Fruit fly (Drosophila melanogaster) whole organism, embryonic: ENCODE data around the gene brm.

ENCODE experiments used
- Antp ChIP-seq: fragments of 200-800 bp; sonication (Bioruptor generic); optimal IDR thresholded peaks from 3 replicates; lab custom pipeline; 2016; ENCODE audit warnings: missing biosample characterization, missing genetic modification characterization
- Atf-2 ChIP-seq: fragments of 200-800 bp; sonication (Bioruptor generic); optimal IDR thresholded peaks from 2 replicates; lab custom pipeline; 2016; ENCODE audit warnings: missing biosample characterization, missing genetic modification characterization
- B-H1 ChIP-seq: fragments of 200-800 bp; sonication (Bioruptor generic); IDR thresholded peaks from 3 replicates; pipeline ENCODE4 v1.3.6; 2022; ENCODE audit warnings: missing biosample characterization, missing genetic modification characterization
- CG10366 ChIP-seq: fragments of 200-800 bp; sonication (Bioruptor generic); IDR thresholded peaks from 2 replicates; pipeline ENCODE4 v1.3.6; 2022; ENCODE audit warnings: missing biosample characterization, missing genetic modification characterization
- CG12236 ChIP-seq: fragments of 200-800 bp; sonication (Bioruptor generic); optimal IDR thresholded peaks from 2 replicates; lab custom pipeline; 2016; ENCODE audit warnings: missing biosample characterization, missing genetic modification characterization
- CG12769 ChIP-seq: fragments of 200-800 bp; sonication (Bioruptor generic); optimal IDR thresholded peaks from 2 replicates; lab custom pipeline; 2019; ENCODE audit warnings: missing biosample characterization, mild to moderate bottlenecking, missing genetic modification characterization, moderate library complexity
- CG13287 ChIP-seq: fragments of 200-800 bp; sonication (Bioruptor generic); IDR thresholded peaks from 2 replicates; pipeline ENCODE4 v1.3.6; 2022; ENCODE audit warnings: missing biosample characterization, missing genetic modification characterization; ENCODE audit not compliant: partially characterized antibody
- CG14860 ChIP-seq: fragments of 200-800 bp; sonication (Bioruptor generic); IDR thresholded peaks from 3 replicates; pipeline ENCODE4 v1.3.6; 2022; ENCODE audit warnings: missing biosample characterization, missing genetic modification characterization; ENCODE audit not compliant: partially characterized antibody
- CG15479 ChIP-seq: fragments of 200-800 bp; sonication (Bioruptor generic); optimal IDR thresholded peaks from 3 replicates; lab custom pipeline; 2019; ENCODE audit warnings: missing biosample characterization, mild to moderate bottlenecking, missing genetic modification characterization, moderate library complexity
- CG15696 ChIP-seq: fragments of 200-800 bp; sonication (Bioruptor generic); optimal IDR thresholded peaks from 2 replicates; lab custom pipeline; 2019; ENCODE audit warnings: missing biosample characterization, mild to moderate bottlenecking, missing genetic modification characterization, moderate library complexity
- CG34224 ChIP-seq: fragments of 200-800 bp; sonication (Bioruptor generic); IDR thresholded peaks from 3 replicates; pipeline ENCODE4 v1.3.6; 2022; ENCODE audit warnings: missing biosample characterization, missing genetic modification characterization; ENCODE audit not compliant: partially characterized antibody
- CG4707 ChIP-seq: fragments of 200-800 bp; sonication (Bioruptor generic); optimal IDR thresholded peaks from 2 replicates; lab custom pipeline; 2018; ENCODE audit warnings: missing biosample characterization, mild to moderate bottlenecking, missing genetic modification characterization, moderate library complexity
- CG6254 ChIP-seq: fragments of 200-800 bp; sonication (Bioruptor generic); optimal IDR thresholded peaks from 3 replicates; lab custom pipeline; 2017; ENCODE audit warnings: mild to moderate bottlenecking, missing biosample characterization, missing genetic modification reagents, missing genetic modification characterization
- CG6791 ChIP-seq: fragments of 200-800 bp; sonication (Bioruptor generic); IDR thresholded peaks from 3 replicates; pipeline ENCODE4 v1.3.6; 2022; ENCODE audit warnings: missing biosample characterization, missing genetic modification characterization; ENCODE audit not compliant: partially characterized antibody
- CG9609 ChIP-seq: fragments of 200-800 bp; sonication (Bioruptor generic); optimal IDR thresholded peaks from 3 replicates; lab custom pipeline; 2016; ENCODE audit warnings: missing biosample characterization, missing genetic modification characterization
- CG9817 ChIP-seq: fragments of 200-800 bp; sonication (Bioruptor generic); optimal IDR thresholded peaks from 2 replicates; lab custom pipeline; 2018; ENCODE audit warnings: missing biosample characterization, mild to moderate bottlenecking, missing genetic modification characterization, moderate library complexity
- Dll ChIP-seq: fragments of 200-800 bp; sonication (Bioruptor generic); IDR thresholded peaks from 4 replicates; pipeline ENCODE4 v1.3.6; 2022; ENCODE audit warnings: missing biosample characterization, missing genetic modification characterization; ENCODE audit not compliant: partially characterized antibody
- Doc2 ChIP-seq: fragments of 200-800 bp; sonication (Bioruptor generic); IDR thresholded peaks from 2 replicates; pipeline ENCODE4 v1.3.6; 2022; ENCODE audit warnings: missing biosample characterization, missing genetic modification characterization
- H15 ChIP-seq: fragments of 200-800 bp; sonication (Bioruptor generic); IDR thresholded peaks from 3 replicates; pipeline ENCODE4 v1.3.6; 2022; ENCODE audit warnings: missing biosample characterization, missing genetic modification characterization
- Hey ChIP-seq: fragments of 200-800 bp; sonication (Bioruptor generic); optimal IDR thresholded peaks from 3 replicates; lab custom pipeline; 2018; ENCODE audit warnings: missing biosample characterization, mild to moderate bottlenecking, missing genetic modification characterization
- Hmr ChIP-seq: fragments of 200-800 bp; sonication (Bioruptor generic); optimal IDR thresholded peaks from 3 replicates; lab custom pipeline; 2017; ENCODE audit warnings: mild to moderate bottlenecking, missing biosample characterization, missing genetic modification reagents, missing genetic modification characterization
- Hr39 ChIP-seq: fragments of >200 bp; optimal IDR thresholded peaks from 2 replicates; lab custom pipeline; 2017
- Hsf ChIP-seq: fragments of 200-800 bp; sonication (Bioruptor generic); optimal IDR thresholded peaks from 3 replicates; lab custom pipeline; 2016; ENCODE audit warnings: missing biosample characterization, missing genetic modification characterization
- MTF-1 ChIP-seq: fragments of 200-800 bp; sonication (Bioruptor generic); optimal IDR thresholded peaks from 2 replicates; lab custom pipeline; 2018; ENCODE audit warnings: missing biosample characterization, mild to moderate bottlenecking, missing genetic modification characterization, borderline replicate concordance
- Max ChIP-seq: fragments of 200-800 bp; sonication (Bioruptor generic); optimal IDR thresholded peaks from 2 replicates; lab custom pipeline; 2016; ENCODE audit warnings: missing biosample characterization, mild to moderate bottlenecking, missing genetic modification characterization
- Myb ChIP-seq: fragments of 200-800 bp; sonication (Bioruptor generic); optimal IDR thresholded peaks from 2 replicates; lab custom pipeline; 2016; ENCODE audit warnings: missing biosample characterization, missing genetic modification characterization
- PHDP ChIP-seq: fragments of 200-800 bp; sonication (Bioruptor generic); optimal IDR thresholded peaks from 3 replicates; lab custom pipeline; 2018; ENCODE audit warnings: missing biosample characterization, mild to moderate bottlenecking, missing genetic modification characterization, moderate library complexity
- Sox100B ChIP-seq: fragments of 200-800 bp; sonication (Bioruptor generic); optimal IDR thresholded peaks from 3 replicates; lab custom pipeline; 2018; ENCODE audit warnings: missing biosample characterization, mild to moderate bottlenecking, missing genetic modification characterization
- ap ChIP-seq: fragments of 200-800 bp; sonication (Bioruptor generic); IDR thresholded peaks from 2 replicates; pipeline ENCODE4 v1.3.6; 2022; ENCODE audit warnings: missing biosample characterization, missing genetic modification characterization
- en ChIP-seq: fragments of 200-800 bp; sonication (Bioruptor generic); optimal IDR thresholded peaks from 2 replicates; lab custom pipeline; 2016; ENCODE audit warnings: missing biosample characterization, missing genetic modification characterization
- jigr1 ChIP-seq: fragments of 200-800 bp; sonication (Bioruptor generic); IDR thresholded peaks from 3 replicates; pipeline ENCODE4 v1.3.6; 2022; ENCODE audit warnings: missing biosample characterization, missing genetic modification characterization
- luna ChIP-seq: fragments of 200-800 bp; sonication (Bioruptor generic); optimal IDR thresholded peaks from 2 replicates; lab custom pipeline; 2016; ENCODE audit warnings: missing biosample characterization, missing genetic modification characterization
- nau ChIP-seq: fragments of 200-800 bp; sonication (Bioruptor generic); optimal IDR thresholded peaks from 3 replicates; lab custom pipeline; 2017; ENCODE audit warnings: missing biosample characterization, mild to moderate bottlenecking, missing genetic modification characterization, missing genetic modification reagents
- odd ChIP-seq: fragments of 200-800 bp; sonication (Bioruptor generic); optimal IDR thresholded peaks from 2 replicates; lab custom pipeline; 2017; ENCODE audit warnings: missing biosample characterization, mild to moderate bottlenecking, missing genetic modification characterization
- pnt ChIP-seq: fragments of 200-800 bp; sonication (Bioruptor generic); optimal IDR thresholded peaks from 3 replicates; lab custom pipeline; 2016; ENCODE audit warnings: missing biosample characterization, missing genetic modification characterization
- seq ChIP-seq: fragments of 200-800 bp; sonication (Bioruptor generic); IDR thresholded peaks from 2 replicates; pipeline ENCODE4 v1.3.6; 2022; ENCODE audit warnings: missing biosample characterization, missing genetic modification characterization
- sim ChIP-seq: fragments of 200-800 bp; sonication (Bioruptor generic); IDR thresholded peaks from 2 replicates; pipeline ENCODE4 v1.3.6; 2022; ENCODE audit warnings: missing biosample characterization, missing genetic modification characterization
- sug ChIP-seq: fragments of 200-800 bp; optimal IDR thresholded peaks from 2 replicates; lab custom pipeline; 2019; ENCODE audit warnings: missing biosample characterization, mild to moderate bottlenecking, missing genetic modification characterization, moderate library complexity
- tll ChIP-seq, 2 experiments: fragments of 200-800 bp in 1 of 2; fragments of >200 bp in 1 of 2; sonication (Bioruptor generic) in 1 of 2; optimal IDR thresholded peaks; 2 replicates each; lab custom pipeline; 2017 to 2019; ENCODE audit warnings: missing biosample characterization in 2 of 2, missing genetic modification characterization in 2 of 2, mild to moderate bottlenecking in 1 of 2, moderate library complexity in 1 of 2
- zen ChIP-seq: fragments of 200-800 bp; sonication (Bioruptor generic); optimal IDR thresholded peaks from 3 replicates; lab custom pipeline; 2018; ENCODE audit warnings: missing biosample characterization, mild to moderate bottlenecking, missing genetic modification characterization, moderate library complexity

Gene brm

dm6 chr3L:16001164-16001679 is 18.6 kb upstream of the brm start (continued):
- TF ChIP-seq CG12236 (peak; percentile 29), pnt (GFP tag; lab: Kevin White, UChicago) (peak; percentile 32), CG14860 (GFP tag; lab: Robert Waterston, UW) (no peak), CG9609 (GFP tag; lab: Kevin White, UChicago) (peak; percentile 75), odd (peak; percentile 76), B-H1 (GFP tag; lab: Robert Waterston, UW) (peak; percentile 26; the same call in 2 of the 3 replicates), CG4707 (GFP tag; lab: Kevin White, UChicago) (no peak), Dll (GFP tag; lab: Robert Waterston, UW) (no peak), CG15696 (tag; lab: Kevin White, UChicago) (peak; percentile 13), seq (GFP tag; lab: Robert Waterston, UW) (peak; percentile 62), en (GFP tag; lab: Kevin White, UChicago) (peak; percentile 43), CG15479 (GFP tag; lab: Kevin White, UChicago) (no peak), sug (peak; percentile 86), Antp (GFP tag; lab: Kevin White, UChicago) (peak; percentile 64), Hmr (GFP tag; lab: Kevin White, UChicago) (peak; percentile 91), Hr39 (no peak), Myb (GFP tag; lab: Kevin White, UChicago) (peak; percentile 59), ap (GFP tag; lab: Robert Waterston, UW) (no peak), H15 (peak; percentile 43; the same call in 1 of the 3 replicates), sim (GFP tag; lab: Robert Waterston, UW) (no peak), PHDP (tag; lab: Kevin White, UChicago) (peak; percentile 87), Sox100B (GFP tag; lab: Kevin White, UChicago) (peak; percentile 49), CG13287 (no peak), zen (tag; lab: Kevin White, UChicago) (peak; percentile 27), luna (GFP tag; lab: Kevin White, UChicago) (peak; percentile 85), tll (GFP tag; optimal IDR thresholded peaks at IDR 0.05; lab: Kevin White, UChicago) (no peak), CG12769 (tag; lab: Kevin White, UChicago) (peak; percentile 89), nau (GFP tag; lab: Kevin White, UChicago) (peak; percentile 58), jigr1 (GFP tag; lab: Robert Waterston, UW) (no peak), CG6791 (GFP tag; lab: Robert Waterston, UW) (no peak), Doc2 (GFP tag; lab: Robert Waterston, UW) (no peak), CG9817 (peak; percentile 89), CG6254 (GFP tag; lab: Kevin White, UChicago) (no peak), Max (peak; percentile 37), MTF-1 (GFP tag; lab: Kevin White, UChicago) (no peak), Atf-2 (GFP tag; lab: Kevin White, UChicago) (peak; percentile 68), Hey (tag; lab: Kevin White, UChicago) (peak; percentile 48), Hsf (GFP tag; lab: Kevin White, UChicago) (peak; percentile 78), CG10366 (GFP tag; lab: Robert Waterston, UW) (peak; percentile 49), CG34224 (peak; percentile 47; the same call in 1 of the 3 replicates)
